Fruit fly (Drosophila melanogaster) whole organism, prepupa: ENCODE results near the gene Orct2.
A peak's percentile ranks its signal among the peaks of the same experiment; 100 is the strongest.

ENCODE experiments used
- Blimp-1 ChIP-seq: fragments of 200-800 bp; sonication (Bioruptor generic); optimal IDR thresholded peaks from 3 replicates; lab custom pipeline; 2017; ENCODE audit warnings: missing biosample characterization, missing genetic modification characterization, mild to moderate bottlenecking, moderate library complexity, missing genetic modification reagents
- CG10631 ChIP-seq: fragments of 200-800 bp; sonication (Bioruptor generic); optimal IDR thresholded peaks from 2 replicates; lab custom pipeline; 2016; ENCODE audit warnings: missing biosample characterization, missing genetic modification characterization
- CG11294 ChIP-seq: fragments of 200-800 bp; sonication (Bioruptor generic); IDR thresholded peaks from 2 replicates; pipeline ENCODE4 v1.3.6; 2022; ENCODE audit warnings: missing biosample characterization, missing genetic modification characterization
- CG11762 ChIP-seq: fragments of 200-800 bp; sonication (Bioruptor generic); optimal IDR thresholded peaks from 3 replicates; lab custom pipeline; 2016; ENCODE audit warnings: missing biosample characterization, missing genetic modification characterization; ENCODE audit not compliant: insufficient read depth
- CG15336 ChIP-seq: fragments of 200-800 bp; sonication (Bioruptor generic); IDR thresholded peaks from 2 replicates; pipeline ENCODE4 v1.3.6; 2022; ENCODE audit warnings: missing biosample characterization, missing genetic modification characterization
- CG1621 ChIP-seq: fragments of 200-800 bp; sonication (Bioruptor generic); optimal IDR thresholded peaks from 3 replicates; lab custom pipeline; 2018; ENCODE audit warnings: missing biosample characterization, mild to moderate bottlenecking, missing genetic modification characterization
- CG16779 ChIP-seq: fragments of 200-800 bp; sonication (Bioruptor generic); optimal IDR thresholded peaks from 3 replicates; lab custom pipeline; 2017; ENCODE audit warnings: missing biosample characterization, mild to moderate bottlenecking, missing genetic modification characterization
- CG32006 ChIP-seq: fragments of 200-800 bp; sonication (Bioruptor generic); optimal IDR thresholded peaks from 3 replicates; lab custom pipeline; 2017; ENCODE audit warnings: missing biosample characterization, mild to moderate bottlenecking, missing genetic modification characterization
- CG6276 ChIP-seq: fragments of 200-800 bp; sonication (Bioruptor generic); optimal IDR thresholded peaks from 2 replicates; lab custom pipeline; 2017; ENCODE audit warnings: missing biosample characterization, mild to moderate bottlenecking, missing genetic modification characterization
- CG6808 ChIP-seq: fragments of 200-800 bp; sonication (Bioruptor generic); optimal IDR thresholded peaks from 3 replicates; lab custom pipeline; 2017; ENCODE audit warnings: missing biosample characterization, missing genetic modification characterization, mild to moderate bottlenecking, moderate library complexity, missing genetic modification reagents
- CG8119 ChIP-seq: fragments of 200-800 bp; sonication (Bioruptor generic); IDR thresholded peaks from 3 replicates; pipeline ENCODE4 v1.3.6; 2022; ENCODE audit warnings: missing biosample characterization, missing genetic modification characterization
- CG8632 ChIP-seq: fragments of 200-800 bp; sonication (Bioruptor generic); optimal IDR thresholded peaks from 3 replicates; lab custom pipeline; 2016; ENCODE audit warnings: missing biosample characterization, missing genetic modification characterization
- Eip78C ChIP-seq: fragments of 200-800 bp; sonication (Bioruptor generic); peaks from one replicate; lab custom pipeline; 2016; ENCODE audit warnings: missing biosample characterization, missing genetic modification characterization
- Ets21C ChIP-seq: fragments of 200-800 bp; sonication (Bioruptor generic); optimal IDR thresholded peaks from 3 replicates; lab custom pipeline; 2016; ENCODE audit warnings: missing biosample characterization, missing genetic modification characterization
- Gug ChIP-seq: fragments of 200-800 bp; sonication (Bioruptor generic); IDR thresholded peaks from 2 replicates; pipeline ENCODE4 v1.3.6; 2022; ENCODE audit warnings: missing biosample characterization, missing genetic modification characterization
- Hr38 ChIP-seq: sonication (Bioruptor generic); optimal IDR thresholded peaks from 2 replicates; lab custom pipeline; 2016; ENCODE audit warnings: missing biosample characterization, missing genetic modification characterization
- Hr39 ChIP-seq: fragments of 200-800 bp; sonication (Bioruptor generic); optimal IDR thresholded peaks from 2 replicates; lab custom pipeline; 2016; ENCODE audit warnings: missing biosample characterization, missing genetic modification characterization
- Hr4 ChIP-seq: fragments of 200-800 bp; sonication (Bioruptor generic); optimal IDR thresholded peaks from 3 replicates; lab custom pipeline; 2016; ENCODE audit warnings: missing biosample characterization, missing genetic modification characterization
- Lpt ChIP-seq: fragments of 200-800 bp; sonication (Bioruptor generic); optimal IDR thresholded peaks from 3 replicates; lab custom pipeline; 2016; ENCODE audit warnings: missing biosample characterization, missing genetic modification characterization
- Met ChIP-seq: fragments of 200-800 bp; sonication (Bioruptor generic); optimal IDR thresholded peaks from 3 replicates; lab custom pipeline; 2016; ENCODE audit warnings: missing biosample characterization, missing genetic modification characterization
- OdsH ChIP-seq: fragments of 200-800 bp; sonication (Bioruptor generic); optimal IDR thresholded peaks from 3 replicates; lab custom pipeline; 2016; ENCODE audit warnings: missing biosample characterization, missing genetic modification characterization
- Sox102F ChIP-seq: fragments of 200-800 bp; sonication (Bioruptor generic); optimal IDR thresholded peaks from 2 replicates; lab custom pipeline; 2016; ENCODE audit warnings: missing biosample characterization, mild to moderate bottlenecking, missing genetic modification characterization
- Sox14 ChIP-seq: fragments of 200-800 bp; sonication (Bioruptor generic); optimal IDR thresholded peaks from 3 replicates; lab custom pipeline; 2016; ENCODE audit warnings: missing biosample characterization, missing genetic modification characterization
- achi ChIP-seq: fragments of 200-800 bp; sonication (Bioruptor generic); optimal IDR thresholded peaks from 3 replicates; lab custom pipeline; 2016; ENCODE audit warnings: missing biosample characterization, missing genetic modification characterization
- cyc ChIP-seq: fragments of 200-800 bp; sonication (Bioruptor generic); optimal IDR thresholded peaks from 3 replicates; lab custom pipeline; 2016; ENCODE audit warnings: missing biosample characterization, missing genetic modification characterization
- dac ChIP-seq: fragments of 200-800 bp; sonication (Bioruptor generic); optimal IDR thresholded peaks from 2 replicates; lab custom pipeline; 2017; ENCODE audit warnings: missing biosample characterization, mild to moderate bottlenecking, missing genetic modification characterization
- dsx ChIP-seq: fragments of 200-800 bp; optimal IDR thresholded peaks from 3 replicates; lab custom pipeline; 2019; ENCODE audit warnings: missing biosample characterization, mild to moderate bottlenecking, missing genetic modification characterization, moderate library complexity; ENCODE audit not compliant: poor library complexity, severe bottlenecking
- eg ChIP-seq: fragments of 200-800 bp; sonication (Bioruptor generic); IDR thresholded peaks from 3 replicates; pipeline ENCODE4 v1.3.6; 2022; ENCODE audit warnings: missing biosample characterization, missing genetic modification characterization
- esn ChIP-seq: fragments of 200-800 bp; sonication (Bioruptor generic); optimal IDR thresholded peaks from 2 replicates; lab custom pipeline; 2016; ENCODE audit warnings: missing biosample characterization, mild to moderate bottlenecking, missing genetic modification characterization, moderate library complexity
- fd85E ChIP-seq: fragments of 200-800 bp; sonication (Bioruptor generic); optimal IDR thresholded peaks from 3 replicates; lab custom pipeline; 2016; ENCODE audit warnings: missing biosample characterization, missing genetic modification characterization
- fkh ChIP-seq: fragments of 200-800 bp; sonication (Bioruptor generic); optimal IDR thresholded peaks from 3 replicates; lab custom pipeline; 2017; ENCODE audit warnings: missing biosample characterization, mild to moderate bottlenecking, missing genetic modification characterization, moderate library complexity
- spab ChIP-seq: fragments of 200-800 bp; sonication (Bioruptor generic); optimal IDR thresholded peaks from 2 replicates; lab custom pipeline; 2017; ENCODE audit warnings: missing biosample characterization, mild to moderate bottlenecking, missing genetic modification characterization, missing genetic modification reagents
- ss ChIP-seq, 2 experiments: fragments of 200-800 bp; sonication (Bioruptor generic); optimal IDR thresholded peaks; 2 replicates in 1 of 2; 3 replicates in 1 of 2; lab custom pipeline; 2017 to 2018; ENCODE audit warnings: mild to moderate bottlenecking in 2 of 2, missing biosample characterization in 2 of 2, missing genetic modification characterization in 2 of 2, moderate library complexity in 1 of 2
- svp ChIP-seq: fragments of 200-800 bp; sonication (Bioruptor generic); peaks from one replicate; lab custom pipeline; 2016; ENCODE audit warnings: missing biosample characterization, missing genetic modification characterization
- topi ChIP-seq: fragments of 200-800 bp; sonication (Bioruptor generic); optimal IDR thresholded peaks from 3 replicates; lab custom pipeline; 2016; ENCODE audit warnings: missing biosample characterization, missing genetic modification characterization
- vri ChIP-seq: fragments of 200-800 bp; sonication (Bioruptor generic); optimal IDR thresholded peaks from 3 replicates; lab custom pipeline; 2016; ENCODE audit warnings: missing biosample characterization, mild to moderate bottlenecking, missing genetic modification characterization

The Orct2 gene

dm6 chr3R:24276104-24277008 is 3.5 kb downstream of the Orct2 start, which contains the start of gene Orct (continued):
- TF ChIP-seq spab (GFP tag; lab: Kevin White, UChicago) (peak; percentile 47), OdsH (GFP tag; lab: Kevin White, UChicago) (peak; percentile 57), CG11762 (GFP tag; lab: Kevin White, UChicago) (peak; percentile 48), Blimp-1 (peak; percentile 44), Ets21C (peak; percentile 5), CG8119 (GFP tag; lab: Robert Waterston, UW) (peak; percentile 52; the same call in 2 of the 3 replicates), fd85E (no peak), ss (GFP tag; optimal IDR thresholded peaks at IDR 0.05; lab: Kevin White, UChicago) (peak in 1 of 2 experiments; percentile 49), Hr39 (GFP tag; lab: Kevin White, UChicago) (peak; percentile 60), Hr4 (GFP tag; lab: Kevin White, UChicago) (peak; percentile 61), dac (peak; percentile 20), eg (GFP tag; lab: Robert Waterston, UW) (peak; percentile 41; the same call in 1 of the 3 replicates), CG6808 (GFP tag; lab: Kevin White, UChicago) (peak; percentile 50), topi (GFP tag; lab: Kevin White, UChicago) (peak; percentile 71), Eip78C (GFP tag; lab: Kevin White, UChicago) (peak; percentile 90)

DNA sequence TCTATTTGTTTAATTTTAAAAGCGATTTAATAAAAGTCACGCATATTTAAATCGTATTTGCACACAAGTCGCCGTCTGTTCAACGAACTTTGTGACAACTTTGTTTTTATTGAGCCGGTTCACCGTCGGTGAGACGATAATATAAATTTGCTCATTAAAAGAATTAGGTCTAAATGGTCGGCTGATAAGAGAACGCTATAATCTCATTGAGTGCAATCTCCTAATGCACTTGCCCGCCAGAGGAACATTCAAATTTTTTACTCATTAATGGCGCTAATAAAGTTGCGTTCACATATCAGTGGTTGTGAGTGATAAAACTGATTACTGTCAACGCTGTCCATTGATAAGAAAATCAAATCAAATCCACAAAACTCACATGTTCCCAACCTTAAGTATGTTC is 5.9 kb downstream of the Orct2 start:
- TF ChIP-seq vri (GFP tag; lab: Kevin White, UChicago) (peak; percentile 69), fd85E (no peak), dac (no peak), ss (GFP tag; optimal IDR thresholded peaks at IDR 0.05; lab: Kevin White, UChicago) (no peak), CG16779 (tag; lab: Kevin White, UChicago) (no peak), CG8119 (GFP tag; lab: Robert Waterston, UW) (no peak)

- no peak for TF ChIP-seq eg (GFP tag; lab: Robert Waterston, UW)
- TF ChIP-seq Hr39 (GFP tag; lab: Kevin White, UChicago) = no peak
- peak; percentile 40 for TF ChIP-seq svp (GFP tag; lab: Kevin White, UChicago)
These were observed 6.5 kb downstream of the Orct2 start, which contains the start of gene shps for dm6 chr3R:24279291-24279690. Gene shps, plus strand, starts transcription at chr3R:24279572.

DNA sequence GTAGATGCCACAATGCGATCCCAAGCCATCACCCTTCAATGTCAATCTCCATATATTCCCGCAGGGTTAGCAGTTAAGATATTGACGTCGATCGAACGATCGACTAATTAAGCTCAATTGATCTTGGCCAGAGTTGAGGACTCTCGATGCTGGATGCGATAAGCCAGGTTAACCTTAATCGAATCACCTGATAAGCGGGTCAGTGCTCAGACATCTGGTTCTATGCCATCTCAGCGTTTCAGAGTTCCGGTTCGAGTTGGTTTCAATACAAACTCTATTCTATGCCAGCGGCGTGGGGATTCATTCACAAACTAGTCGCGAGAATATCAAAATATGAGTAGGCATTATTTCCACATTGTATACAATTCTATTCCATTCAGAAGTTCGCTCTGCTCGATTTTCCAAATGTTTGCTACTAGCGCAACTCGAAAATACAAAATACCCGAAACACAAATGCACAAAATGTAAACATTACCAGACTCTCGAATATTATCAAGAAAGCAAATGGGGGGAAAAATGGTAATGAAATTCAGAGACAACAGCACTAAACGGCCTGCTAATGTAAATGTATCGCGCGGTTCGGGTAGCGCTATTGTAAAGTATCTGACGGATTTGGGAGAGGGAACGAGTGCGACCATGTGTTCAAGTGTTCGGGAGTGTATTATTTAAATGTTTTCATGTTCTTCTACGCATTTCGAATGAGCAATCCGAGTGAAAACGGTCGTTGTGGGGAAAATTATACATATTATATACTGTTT is 9.9 kb downstream of the Orct2 start:
- TF ChIP-seq fkh (peak; percentile 52), svp (GFP tag; lab: Kevin White, UChicago) (peak; percentile 80), Ets21C (no peak)

DNA sequence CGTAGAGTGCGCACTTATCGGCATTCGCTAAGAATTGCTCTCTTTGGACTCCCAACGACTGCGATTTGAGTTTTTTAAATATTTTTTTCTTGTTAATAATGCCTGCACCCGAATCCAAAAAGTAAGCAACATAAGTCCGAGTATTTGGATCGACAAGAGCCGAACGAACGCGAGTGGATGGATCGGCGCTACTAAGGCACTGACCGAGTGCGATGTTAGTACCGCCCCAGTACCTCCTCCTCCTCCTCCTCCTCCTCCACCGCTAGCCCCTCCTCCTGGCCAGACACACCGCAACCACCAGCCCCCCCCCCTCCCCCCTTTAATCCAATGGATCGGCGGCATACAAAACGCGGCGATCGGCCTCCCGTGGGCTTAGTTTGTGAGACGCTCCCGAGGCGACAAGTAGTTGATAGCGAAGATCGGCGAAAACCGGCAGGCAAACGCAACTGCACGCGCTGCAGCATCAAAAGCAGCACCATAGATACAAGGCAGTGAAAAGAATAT is 10.8 kb downstream of the Orct2 start, which contains the start of gene CG6356:
Gene CG6356 (plus strand): TSS at position 374 of the 504 bp plus-strand sequence.
- TF ChIP-seq svp (GFP tag; lab: Kevin White, UChicago) (peak; percentile 60), dac (no peak), CG6808 (GFP tag; lab: Kevin White, UChicago) (peak; percentile 13), CG6276 (GFP tag; lab: Kevin White, UChicago) (peak; percentile 79), CG8119 (GFP tag; lab: Robert Waterston, UW) (peak; percentile 37; the same call in 1 of the 3 replicates), CG10631 (GFP tag; lab: Kevin White, UChicago) (no peak), CG16779 (tag; lab: Kevin White, UChicago) (peak; percentile 42), esn (GFP tag; lab: Kevin White, UChicago) (no peak), Sox102F (GFP tag; lab: Kevin White, UChicago) (no peak), ss (GFP tag; optimal IDR thresholded peaks at IDR 0.05; lab: Kevin White, UChicago) (peak in 1 of 2 experiments; percentile 21), CG11294 (peak; percentile 14; the same call in 1 of the 2 replicates), Met (GFP tag; lab: Kevin White, UChicago) (no peak), CG15336 (GFP tag; lab: Robert Waterston, UW) (peak; percentile 54; the same call in 1 of the 2 replicates), Lpt (GFP tag; lab: Kevin White, UChicago) (peak; percentile 2), Eip78C (GFP tag; lab: Kevin White, UChicago) (peak; percentile 5), Gug (GFP tag; lab: Robert Waterston, UW) (peak; percentile 43), spab (GFP tag; lab: Kevin White, UChicago) (no peak), Hr38 (GFP tag; lab: Kevin White, UChicago) (no peak), cyc (GFP tag; lab: Kevin White, UChicago) (no peak), CG32006 (GFP tag; lab: Kevin White, UChicago) (peak; percentile 36), Hr4 (GFP tag; lab: Kevin White, UChicago) (no peak), CG8632 (GFP tag; lab: Kevin White, UChicago) (no peak), CG1621 (tag; lab: Kevin White, UChicago) (peak; percentile 6), eg (GFP tag; lab: Robert Waterston, UW) (peak; percentile 67; the same call in 2 of the 3 replicates), Sox14 (GFP tag; lab: Kevin White, UChicago) (no peak), achi (GFP tag; lab: Kevin White, UChicago) (no peak), dsx (GFP tag; lab: Kevin White, UChicago) (peak; percentile 8)
